Fruit fly (Drosophila melanogaster) whole organism: ENCODE results near the gene CycH.

Experiments used
- CG8478 ChIP-seq: fragments of >200 bp; optimal IDR thresholded peaks from 2 replicates; lab custom pipeline; 2018; ENCODE audit warnings: inconsistent platforms
- Dll ChIP-seq: fragments of >200 bp; optimal IDR thresholded peaks from 2 replicates; lab custom pipeline; 2017
- EcR ChIP-seq, 2 experiments: fragments of >200 bp; optimal IDR thresholded peaks; 2 replicates each; lab custom pipeline; 2017; ENCODE audit warnings: missing biosample characterization in 2 of 2, missing genetic modification characterization in 2 of 2, missing genetic modification reagents in 2 of 2
- pan ChIP-seq: fragments of >200 bp; optimal IDR thresholded peaks from 2 replicates; lab custom pipeline; 2017
- psq ChIP-seq: fragments of >200 bp; optimal IDR thresholded peaks from 2 replicates; lab custom pipeline; 2017
- usp ChIP-seq: fragments of >200 bp; optimal IDR thresholded peaks from 2 replicates; lab custom pipeline; 2017; ENCODE audit warnings: missing biosample characterization, missing genetic modification characterization, mixed read lengths

CycH gene

DNA sequence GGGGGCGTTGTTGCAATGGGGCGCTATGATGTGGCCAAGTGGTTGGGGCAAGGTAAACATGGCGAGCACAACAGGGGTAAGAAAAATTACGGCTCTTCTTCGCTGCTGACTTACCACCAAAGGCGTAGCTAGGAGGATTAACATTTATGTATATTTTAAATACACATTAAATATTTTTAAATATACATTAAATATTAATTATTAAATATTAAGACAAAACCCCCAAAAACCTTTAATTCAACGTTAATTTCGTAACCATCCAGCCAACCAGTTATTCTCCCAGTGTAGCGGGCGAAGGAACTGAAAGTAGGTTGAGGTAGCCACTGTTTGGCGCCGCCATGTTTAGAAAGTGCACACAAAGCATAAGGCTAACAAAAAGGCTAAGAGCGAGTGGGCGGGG lies 24.8 kb downstream of the CycH start:
- TF ChIP-seq EcR (GFP tag; optimal IDR thresholded peaks at IDR 0.05; lab: Kevin White, UChicago) = no peak
- TF ChIP-seq Dll (lab: Kevin White, UChicago) = no peak
- TF ChIP-seq usp (GFP tag; lab: Kevin White, UChicago) = no peak
- TF ChIP-seq CG8478 (lab: Kevin White, UChicago) = no peak
- TF ChIP-seq psq = no peak

DNA sequence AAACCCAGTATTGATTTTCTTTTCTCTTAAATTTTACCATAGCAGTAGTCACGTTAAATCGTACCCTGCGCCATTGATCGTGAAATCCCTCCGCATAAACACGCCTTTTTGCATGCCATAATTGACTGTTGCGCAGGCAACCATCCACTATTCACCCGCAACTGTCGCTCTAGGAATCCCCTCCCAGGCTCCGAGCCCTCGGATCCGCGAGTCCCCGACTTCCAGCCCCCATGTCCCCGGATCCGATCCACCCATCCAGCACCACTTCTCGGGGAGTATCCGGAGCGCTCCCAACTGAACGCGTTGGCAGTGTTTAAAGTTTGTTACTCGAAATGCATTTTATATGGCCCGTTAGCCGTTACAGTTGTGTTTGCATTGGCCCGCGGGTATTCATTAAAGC lies 26.5 kb downstream of the CycH start:
- no peak for TF ChIP-seq Dll (lab: Kevin White, UChicago)
- TF ChIP-seq usp (GFP tag; lab: Kevin White, UChicago) = no peak
- no peak for TF ChIP-seq pan (lab: Kevin White, UChicago)
- no peak for TF ChIP-seq EcR (GFP tag; optimal IDR thresholded peaks at IDR 0.05; lab: Kevin White, UChicago)
- no peak for TF ChIP-seq CG8478 (lab: Kevin White, UChicago)
- no peak for TF ChIP-seq psq

DNA sequence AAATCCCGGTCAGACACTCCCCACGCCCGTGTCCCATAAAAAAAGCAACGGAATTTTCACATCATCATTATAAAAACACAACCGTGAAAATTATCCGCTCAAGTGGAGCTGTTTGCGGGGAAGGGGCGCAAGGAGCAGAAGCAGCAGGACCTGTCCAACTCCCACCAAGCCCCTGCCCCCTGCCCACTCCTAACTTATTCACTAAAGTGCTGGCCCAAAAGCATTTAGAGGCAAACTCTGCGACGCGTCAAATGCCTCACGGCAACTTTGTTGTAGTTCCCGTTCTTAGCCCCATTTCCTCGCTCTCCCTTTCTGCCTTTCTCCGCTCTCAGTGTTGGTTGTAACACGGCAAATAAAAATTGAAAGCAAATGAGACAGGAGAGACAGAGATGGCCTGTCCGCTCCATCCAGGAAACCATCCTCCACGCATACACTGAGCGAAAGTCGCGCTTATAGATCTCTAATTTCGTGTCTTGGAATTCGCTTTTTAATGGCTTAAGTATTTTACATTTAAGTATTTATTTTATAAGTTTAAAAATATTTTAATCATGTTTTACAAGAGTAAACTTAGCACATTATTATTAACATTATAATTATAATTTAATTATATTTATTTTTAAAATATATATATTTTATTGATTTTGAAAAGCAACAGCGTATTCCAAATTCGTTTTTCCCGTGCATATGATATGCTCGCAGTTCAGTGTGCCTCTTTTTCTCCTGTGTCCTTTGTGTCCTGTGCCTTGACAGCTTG lies 37.7 kb downstream of the CycH start:
- TF ChIP-seq pan (lab: Kevin White, UChicago) (no peak), EcR (GFP tag; optimal IDR thresholded peaks at IDR 0.05; lab: Kevin White, UChicago) (no peak), usp (GFP tag; lab: Kevin White, UChicago) (no peak), Dll (lab: Kevin White, UChicago) (no peak), CG8478 (lab: Kevin White, UChicago) (no peak), psq (no peak)

DNA sequence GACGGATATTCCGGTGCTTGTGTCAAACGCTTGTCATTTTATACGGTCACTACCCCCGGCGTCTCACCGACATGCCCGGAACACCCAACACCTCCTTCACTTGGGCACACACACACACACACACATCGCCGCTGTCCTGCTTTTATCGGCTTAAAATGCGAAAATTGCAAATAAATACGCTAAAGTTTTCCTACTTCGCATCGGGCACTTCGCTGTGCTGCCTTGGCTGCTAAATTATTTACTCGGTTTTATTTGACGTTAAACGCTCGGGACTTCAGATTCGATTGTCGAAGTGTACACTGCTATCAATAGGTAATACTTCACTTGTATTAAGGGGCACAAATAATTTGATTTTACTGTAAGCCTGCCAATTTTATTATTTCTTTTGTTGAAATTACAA lies 50.0 kb downstream of the CycH start:
- TF ChIP-seq CG8478 (lab: Kevin White, UChicago) (no peak), psq (no peak), pan (lab: Kevin White, UChicago) (no peak), usp (GFP tag; lab: Kevin White, UChicago) (no peak), Dll (lab: Kevin White, UChicago) (no peak), EcR (GFP tag; optimal IDR thresholded peaks at IDR 0.05; lab: Kevin White, UChicago) (no peak)
